Fruit fly (Drosophila melanogaster) whole organism, embryonic: Measurements from ENCODE around the gene c12.1.
A peak's percentile ranks its signal among the peaks of the same experiment; 100 is the strongest.

Experiments
- Abd-B ChIP-seq: fragments of 200-800 bp; sonication (Bioruptor generic); optimal IDR thresholded peaks from 2 replicates; lab custom pipeline; 2018; ENCODE audit warnings: missing biosample characterization, mild to moderate bottlenecking, missing genetic modification characterization, moderate library complexity
- Adf1 ChIP-seq: fragments of 200-800 bp; sonication (Bioruptor generic); IDR thresholded peaks from 2 replicates; pipeline ENCODE4 v1.3.6; 2022; ENCODE audit warnings: missing biosample characterization, missing genetic modification characterization
- Bgb ChIP-seq: fragments of 200-800 bp; sonication (Bioruptor generic); IDR thresholded peaks from 2 replicates; pipeline ENCODE4 v1.3.6; 2022; ENCODE audit warnings: missing biosample characterization, missing genetic modification characterization; ENCODE audit not compliant: partially characterized antibody
- Blimp-1 ChIP-seq: fragments of 200-800 bp; sonication (Bioruptor generic); optimal IDR thresholded peaks from 3 replicates; lab custom pipeline; 2018; ENCODE audit warnings: missing biosample characterization, missing genetic modification characterization, mild to moderate bottlenecking, moderate library complexity, missing genetic modification reagents
- CG12391 ChIP-seq: fragments of 200-800 bp; sonication (Bioruptor generic); optimal IDR thresholded peaks from 3 replicates; lab custom pipeline; 2018; ENCODE audit warnings: missing biosample characterization, mild to moderate bottlenecking, missing genetic modification characterization, moderate library complexity
- CG14710 ChIP-seq: fragments of 200-800 bp; sonication (Bioruptor generic); optimal IDR thresholded peaks from 3 replicates; lab custom pipeline; 2019; ENCODE audit warnings: missing biosample characterization, mild to moderate bottlenecking, missing genetic modification characterization, moderate library complexity
- CG18619 ChIP-seq: fragments of 200-800 bp; sonication (Bioruptor generic); optimal IDR thresholded peaks from 3 replicates; lab custom pipeline; 2017; ENCODE audit warnings: missing biosample characterization, mild to moderate bottlenecking, missing genetic modification characterization
- CG2116 ChIP-seq: fragments of 200-800 bp; sonication (Bioruptor generic); optimal IDR thresholded peaks from 3 replicates; lab custom pipeline; 2018; ENCODE audit warnings: missing biosample characterization, mild to moderate bottlenecking, missing genetic modification characterization
- CG30403 ChIP-seq: fragments of 200-800 bp; sonication (Bioruptor generic); optimal IDR thresholded peaks from 3 replicates; lab custom pipeline; 2016; ENCODE audit warnings: missing biosample characterization, missing genetic modification characterization
- CG33213 ChIP-seq: fragments of 200-800 bp; sonication (Bioruptor generic); optimal IDR thresholded peaks from 3 replicates; lab custom pipeline; 2016; ENCODE audit warnings: missing biosample characterization, missing genetic modification characterization
- CG34422 ChIP-seq: fragments of 200-800 bp; sonication (Bioruptor generic); IDR thresholded peaks from 3 replicates; pipeline ENCODE4 v1.3.6; 2022; ENCODE audit warnings: missing biosample characterization, missing genetic modification characterization
- CG42726 ChIP-seq: fragments of 200-800 bp; sonication (Bioruptor generic); IDR thresholded peaks from 2 replicates; pipeline ENCODE4 v1.3.6; 2022; ENCODE audit warnings: missing biosample characterization, missing genetic modification characterization; ENCODE audit not compliant: partially characterized antibody
- CG4617 ChIP-seq: fragments of 200-800 bp; sonication (Bioruptor generic); optimal IDR thresholded peaks from 3 replicates; lab custom pipeline; 2016; ENCODE audit warnings: missing biosample characterization, missing genetic modification characterization, borderline replicate concordance
- CG7963 ChIP-seq: fragments of 200-800 bp; sonication (Bioruptor generic); IDR thresholded peaks from 3 replicates; pipeline ENCODE4 v1.3.6; 2022; ENCODE audit warnings: missing biosample characterization, missing genetic modification characterization; ENCODE audit not compliant: partially characterized antibody
- CG9797 ChIP-seq: fragments of 200-800 bp; sonication (Bioruptor generic); optimal IDR thresholded peaks from 3 replicates; lab custom pipeline; 2018; ENCODE audit warnings: missing biosample characterization, mild to moderate bottlenecking, missing genetic modification characterization
- Deaf1 ChIP-seq: fragments of 200-800 bp; optimal IDR thresholded peaks from 3 replicates; lab custom pipeline; 2019; ENCODE audit warnings: missing biosample characterization, mild to moderate bottlenecking, missing genetic modification characterization, moderate library complexity
- Eip74EF ChIP-seq, 2 experiments: fragments of 200-800 bp in 1 of 2; fragments of >200 bp in 1 of 2; sonication (Bioruptor generic) in 1 of 2; optimal IDR thresholded peaks; 2 replicates each; lab custom pipeline; 2017 to 2019; ENCODE audit warnings: missing biosample characterization in 2 of 2, missing genetic modification characterization in 2 of 2, mild to moderate bottlenecking in 1 of 2, moderate library complexity in 1 of 2
- Fer1 ChIP-seq: fragments of 200-800 bp; sonication (Bioruptor generic); optimal IDR thresholded peaks from 2 replicates; lab custom pipeline; 2017; ENCODE audit warnings: missing biosample characterization, mild to moderate bottlenecking, missing genetic modification characterization
- GATAe ChIP-seq: fragments of 200-800 bp; sonication (Bioruptor generic); conservative IDR thresholded peaks from 2 replicates; pipeline ENCODE4 v1.3.6; 2022; ENCODE audit warnings: missing biosample characterization, missing genetic modification characterization
- Gug ChIP-seq: fragments of 200-800 bp; sonication (Bioruptor generic); IDR thresholded peaks from 4 replicates; pipeline ENCODE4 v1.3.6; 2022; ENCODE audit warnings: missing biosample characterization, missing genetic modification characterization
- HLHmδ ChIP-seq: fragments of 200-800 bp; sonication (Bioruptor generic); optimal IDR thresholded peaks from 2 replicates; lab custom pipeline; 2018; ENCODE audit warnings: missing biosample characterization, mild to moderate bottlenecking, missing genetic modification characterization, moderate library complexity
- Hr78 ChIP-seq, 2 experiments: fragments of 200-800 bp in 1 of 2; fragments of >200 bp in 1 of 2; sonication (Bioruptor generic) in 1 of 2; optimal IDR thresholded peaks; 2 replicates each; lab custom pipeline; 2017 to 2019; ENCODE audit warnings: missing biosample characterization in 2 of 2, missing genetic modification characterization in 2 of 2, mild to moderate bottlenecking in 1 of 2, moderate library complexity in 1 of 2
- Max ChIP-seq: fragments of 200-800 bp; sonication (Bioruptor generic); optimal IDR thresholded peaks from 2 replicates; lab custom pipeline; 2016; ENCODE audit warnings: missing biosample characterization, mild to moderate bottlenecking, missing genetic modification characterization
- Myb ChIP-seq: fragments of 200-800 bp; sonication (Bioruptor generic); optimal IDR thresholded peaks from 2 replicates; lab custom pipeline; 2016; ENCODE audit warnings: missing biosample characterization, missing genetic modification characterization
- NC2β ChIP-seq: fragments of 200-800 bp; sonication (Bioruptor generic); optimal IDR thresholded peaks from 2 replicates; lab custom pipeline; 2016; ENCODE audit warnings: missing biosample characterization, missing genetic modification characterization
- NFAT ChIP-seq: fragments of 200-800 bp; sonication (Bioruptor generic); IDR thresholded peaks from 2 replicates; pipeline ENCODE4 v1.3.6; 2022; ENCODE audit warnings: missing biosample characterization, missing genetic modification characterization
- Nf-YB ChIP-seq: fragments of 200-800 bp; sonication (Bioruptor generic); optimal IDR thresholded peaks from 3 replicates; lab custom pipeline; 2019; ENCODE audit warnings: missing biosample characterization, mild to moderate bottlenecking, missing genetic modification characterization, moderate library complexity
- Opbp ChIP-seq: fragments of 200-800 bp; sonication (Bioruptor generic); IDR thresholded peaks from 3 replicates; pipeline ENCODE4 v1.3.6; 2022; ENCODE audit warnings: missing biosample characterization, missing genetic modification characterization; ENCODE audit not compliant: partially characterized antibody
- PHDP ChIP-seq: fragments of 200-800 bp; sonication (Bioruptor generic); optimal IDR thresholded peaks from 3 replicates; lab custom pipeline; 2018; ENCODE audit warnings: missing biosample characterization, mild to moderate bottlenecking, missing genetic modification characterization, moderate library complexity
- Scr ChIP-seq: fragments of 200-800 bp; sonication (Bioruptor generic); IDR thresholded peaks from 2 replicates; pipeline ENCODE4 v1.3.6; 2022; ENCODE audit warnings: missing biosample characterization, missing genetic modification characterization; ENCODE audit not compliant: partially characterized antibody
- YL-1 ChIP-seq: fragments of 200-800 bp; sonication (Bioruptor generic); optimal IDR thresholded peaks from 3 replicates; lab custom pipeline; 2017; ENCODE audit warnings: missing biosample characterization, mild to moderate bottlenecking, missing genetic modification characterization
- amos ChIP-seq: fragments of 200-800 bp; sonication (Bioruptor generic); IDR thresholded peaks from 2 replicates; pipeline ENCODE4 v1.3.6; 2022; ENCODE audit warnings: missing biosample characterization, missing genetic modification characterization; ENCODE audit not compliant: partially characterized antibody
- bab2 ChIP-seq: fragments of 200-800 bp; sonication (Bioruptor generic); optimal IDR thresholded peaks from 2 replicates; lab custom pipeline; 2016; ENCODE audit warnings: missing biosample characterization, missing genetic modification characterization
- chinmo ChIP-seq: fragments of 200-800 bp; sonication (Bioruptor generic); IDR thresholded peaks from 4 replicates; pipeline ENCODE4 v1.3.6; 2022; ENCODE audit warnings: missing biosample characterization, missing genetic modification characterization; ENCODE audit not compliant: partially characterized antibody
- dmrt11E ChIP-seq: fragments of 200-800 bp; sonication (Bioruptor generic); optimal IDR thresholded peaks from 3 replicates; lab custom pipeline; 2018; ENCODE audit warnings: missing biosample characterization, mild to moderate bottlenecking, missing genetic modification characterization, moderate library complexity
- grau ChIP-seq: fragments of 200-800 bp; optimal IDR thresholded peaks from 3 replicates; lab custom pipeline; 2019; ENCODE audit warnings: missing biosample characterization, mild to moderate bottlenecking, missing genetic modification characterization, moderate library complexity
- ham ChIP-seq: fragments of 200-800 bp; sonication (Bioruptor generic); IDR thresholded peaks from 2 replicates; pipeline ENCODE4 v1.3.6; 2022; ENCODE audit warnings: missing biosample characterization, missing genetic modification characterization
- hbn ChIP-seq: fragments of 200-800 bp; sonication (Bioruptor generic); IDR thresholded peaks from 2 replicates; pipeline ENCODE4 v1.3.6; 2022; ENCODE audit warnings: missing biosample characterization, missing genetic modification characterization; ENCODE audit not compliant: partially characterized antibody
- kah ChIP-seq: fragments of 200-800 bp; sonication (Bioruptor generic); optimal IDR thresholded peaks from 2 replicates; lab custom pipeline; 2018; ENCODE audit warnings: missing biosample characterization, mild to moderate bottlenecking, missing genetic modification characterization
- knrl ChIP-seq: fragments of 200-800 bp; sonication (Bioruptor generic); IDR thresholded peaks from 3 replicates; pipeline ENCODE4 v1.3.6; 2022; ENCODE audit warnings: missing biosample characterization, missing genetic modification characterization; ENCODE audit not compliant: partially characterized antibody
- nmo ChIP-seq: fragments of 200-800 bp; sonication (Bioruptor generic); optimal IDR thresholded peaks from 2 replicates; lab custom pipeline; 2018; ENCODE audit warnings: missing biosample characterization, mild to moderate bottlenecking, missing genetic modification characterization, moderate library complexity
- pan ChIP-seq, 4 experiments: fragments of >200 bp in 3 of 4; fragments of 200-800 bp in 1 of 4; sonication (Bioruptor generic) in 1 of 4; optimal IDR thresholded peaks in 3 of 4; IDR thresholded peaks in 1 of 4; 2 replicates each; pipeline versions ENCODE4 v1.3.6 to Lab custom; 2017 to 2022; ENCODE audit warnings: missing biosample characterization in 2 of 4, missing genetic modification characterization in 2 of 4, mixed read lengths in 1 of 4
- phol ChIP-seq: fragments of 200-800 bp; sonication (Bioruptor generic); optimal IDR thresholded peaks from 3 replicates; lab custom pipeline; 2018; ENCODE audit warnings: missing biosample characterization, mild to moderate bottlenecking, missing genetic modification characterization, moderate library complexity
- tll ChIP-seq, 2 experiments: fragments of 200-800 bp in 1 of 2; fragments of >200 bp in 1 of 2; sonication (Bioruptor generic) in 1 of 2; optimal IDR thresholded peaks; 2 replicates each; lab custom pipeline; 2017 to 2019; ENCODE audit warnings: missing biosample characterization in 2 of 2, missing genetic modification characterization in 2 of 2, mild to moderate bottlenecking in 1 of 2, moderate library complexity in 1 of 2
- tx ChIP-seq: fragments of 200-800 bp; sonication (Bioruptor generic); optimal IDR thresholded peaks from 2 replicates; lab custom pipeline; 2016; ENCODE audit warnings: missing biosample characterization, missing genetic modification characterization
- vnd ChIP-seq: fragments of 200-800 bp; sonication (Bioruptor generic); IDR thresholded peaks from 3 replicates; pipeline ENCODE4 v1.3.6; 2022; ENCODE audit warnings: missing biosample characterization, missing genetic modification characterization; ENCODE audit not compliant: partially characterized antibody
- wdn ChIP-seq: fragments of 200-800 bp; sonication (Bioruptor generic); IDR thresholded peaks from 2 replicates; pipeline ENCODE4 v1.3.6; 2022; ENCODE audit warnings: missing biosample characterization, missing genetic modification characterization

c12.1 gene

DNA sequence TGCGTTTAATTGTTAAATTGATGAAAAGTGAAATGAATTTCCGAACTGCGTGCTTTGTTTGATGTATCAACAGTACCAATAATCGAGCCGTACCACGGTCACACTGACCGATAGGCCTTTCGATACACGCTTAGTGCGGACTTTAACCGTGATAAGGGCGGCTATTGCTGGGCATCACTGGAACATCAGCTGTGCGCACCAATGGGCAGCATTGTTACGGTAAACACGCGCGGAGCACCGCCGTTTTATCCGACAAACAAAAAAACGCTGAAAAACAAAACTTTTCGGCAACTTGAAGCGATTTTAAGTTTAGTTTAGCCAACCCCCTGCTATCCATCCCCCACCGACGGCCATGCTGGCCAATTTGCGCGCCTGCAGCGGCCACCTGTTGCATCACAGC is at the start of gene c12.1, which contains the start of gene c12.2 (continued):
- TF ChIP-seq amos (GFP tag; lab: Robert Waterston, UW) (peak; percentile 71), Scr (GFP tag; lab: Robert Waterston, UW) (peak; percentile 51), CG14710 (peak; percentile 58), CG2116 (GFP tag; lab: Kevin White, UChicago) (peak; percentile 66), Eip74EF (GFP tag; optimal IDR thresholded peaks at IDR 0.05; lab: Kevin White, UChicago) (no peak), dmrt11E (tag; lab: Kevin White, UChicago) (no peak), CG4617 (GFP tag; lab: Kevin White, UChicago) (peak; percentile 92), CG18619 (GFP tag; lab: Kevin White, UChicago) (no peak), CG30403 (no peak), vnd (GFP tag; lab: Robert Waterston, UW) (peak; percentile 47; the same call in 1 of the 3 replicates), CG12391 (tag; lab: Kevin White, UChicago) (peak; percentile 1), HLHmδ (GFP tag; lab: Kevin White, UChicago) (peak; percentile 14), knrl (GFP tag; lab: Robert Waterston, UW) (peak; percentile 44; the same call in 1 of the 3 replicates), Max (peak; percentile 64), Myb (GFP tag; lab: Kevin White, UChicago) (peak; percentile 52), hbn (0 out of 2 replicates have a peak, but pooled peaks have one; percentile 34), Gug (GFP tag; lab: Robert Waterston, UW) (no peak), Deaf1 (tag; lab: Kevin White, UChicago) (no peak), Fer1 (GFP tag; lab: Kevin White, UChicago) (peak; percentile 23), GATAe (GFP tag; lab: Robert Waterston, UW) (peak; percentile 87), Bgb (GFP tag; lab: Robert Waterston, UW) (peak; percentile 69), YL-1 (peak; percentile 90), CG42726 (GFP tag; lab: Robert Waterston, UW) (peak; percentile 72), NFAT (GFP tag; lab: Robert Waterston, UW) (peak; percentile 24; the same call in 1 of the 2 replicates), Nf-YB (peak; percentile 6), NC2β (peak; percentile 32), nmo (GFP tag; lab: Kevin White, UChicago) (peak; percentile 49), ham (GFP tag; lab: Robert Waterston, UW) (no peak), Adf1 (GFP tag; lab: Robert Waterston, UW) (0 out of 2 replicates have a peak, but pooled peaks have one; percentile 6), kah (GFP tag; lab: Kevin White, UChicago) (peak; percentile 82), CG9797 (GFP tag; lab: Kevin White, UChicago) (peak; percentile 88), Hr78 (GFP tag; optimal IDR thresholded peaks at IDR 0.05; lab: Kevin White, UChicago) (peak in 1 of 2 experiments; percentile 35), chinmo (GFP tag; lab: Robert Waterston, UW) (0 out of 4 replicates have a peak, but pooled peaks have one; percentile 10), CG34422 (peak; percentile 87), tx (GFP tag; lab: Kevin White, UChicago) (no peak), tll (GFP tag; optimal IDR thresholded peaks at IDR 0.05; lab: Kevin White, UChicago) (no peak), Opbp (GFP tag; lab: Robert Waterston, UW) (peak; percentile 74), Blimp-1 (GFP tag; lab: Kevin White, UChicago) (peak; percentile 50), wdn (GFP tag; lab: Robert Waterston, UW) (no peak), CG33213 (peak; percentile 40), phol (peak; percentile 50), pan (optimal IDR thresholded peaks at IDR 0.05; lab: Kevin White, UChicago) (no peak), pan (GFP tag; optimal IDR thresholded peaks at IDR 0.05 in 1 of 2, IDR thresholded peaks at IDR 0.05 in 1 of 2) (no peak), PHDP (no peak), CG7963 (GFP tag; lab: Robert Waterston, UW) (peak; percentile 57; the same call in 1 of the 3 replicates), grau (tag; lab: Kevin White, UChicago) (peak; percentile 57), Abd-B (peak; percentile 19), bab2 (GFP tag; lab: Kevin White, UChicago) (no peak)
